Fruit fly (Drosophila melanogaster): ENCODE measurements around the gene Mob2.

Mob2 gene

dm6 chr3L:11551949-11552348 is 10.1 kb downstream of the Mob2 start (continued):
- TF ChIP-seq CG11456 (GFP tag; IDR thresholded peaks at IDR 0.05) (no peak), gcm (GFP tag; optimal IDR thresholded peaks at IDR 0.05) (peak; percentile 45), Doc2 (GFP tag; IDR thresholded peaks at IDR 0.05) (no peak), prd (optimal IDR thresholded peaks at IDR 0.05) (no peak), prd (GFP tag; IDR thresholded peaks at IDR 0.05) (peak; percentile 67), phol (tag; optimal IDR thresholded peaks at IDR 0.05) (peak; percentile 53), CG4360 (GFP tag; IDR thresholded peaks at IDR 0.05) (no peak), ham (GFP tag; IDR thresholded peaks at IDR 0.05) (no peak), Sry-β (GFP tag; optimal IDR thresholded peaks at IDR 0.05) (no peak), CG7987 (GFP tag; optimal IDR thresholded peaks at IDR 0.05) (no peak), CG17328 (GFP tag; IDR thresholded peaks at IDR 0.05) (0 out of 2 replicates have a peak, but pooled peaks have one; percentile 18), run (tag; optimal IDR thresholded peaks at IDR 0.05) (no peak), ash1 (GFP tag; optimal IDR thresholded peaks at IDR 0.05) (no peak), bsh (GFP tag; optimal IDR thresholded peaks at IDR 0.05) (peak in 1 of 2 experiments; percentile 73), dati (GFP tag; IDR thresholded peaks at IDR 0.05) (no peak), croc (GFP tag; conservative IDR thresholded peaks at IDR 0.05) (no peak), CG10267 (tag; optimal IDR thresholded peaks at IDR 0.05) (peak; percentile 36), repo (GFP tag; optimal IDR thresholded peaks at IDR 0.05) (no peak), CG9817 (tag; optimal IDR thresholded peaks at IDR 0.05) (no peak), Atf6 (GFP tag; IDR thresholded peaks at IDR 0.05) (no peak), CG3163 (GFP tag; optimal IDR thresholded peaks at IDR 0.05) (no peak), CG11696 (GFP tag; IDR thresholded peaks at IDR 0.05) (no peak), pzg (GFP tag; optimal IDR thresholded peaks at IDR 0.05) (no peak), Aef1 (GFP tag; IDR thresholded peaks at IDR 0.05) (no peak), Mrtf (GFP tag; IDR thresholded peaks at IDR 0.05) (no peak), CG4854 (GFP tag; optimal IDR thresholded peaks at IDR 0.05) (no peak), chm (GFP tag; IDR thresholded peaks at IDR 0.05) (no peak), CG34224 (GFP tag; IDR thresholded peaks at IDR 0.05; ENCODE audit: partially characterized antibody) (no peak), Pdp1 (GFP tag; optimal IDR thresholded peaks at IDR 0.05) (peak; percentile 3 to 26), CG6765 (GFP tag; optimal IDR thresholded peaks at IDR 0.05) (no peak), tup (GFP tag; optimal IDR thresholded peaks at IDR 0.05) (no peak), CG12744 (GFP tag; optimal IDR thresholded peaks at IDR 0.05) (no peak), hbn (GFP tag; IDR thresholded peaks at IDR 0.05; ENCODE audit: partially characterized antibody) (no peak), Dll (GFP tag; IDR thresholded peaks at IDR 0.05; ENCODE audit: partially characterized antibody) (no peak), CG6683 (GFP tag; optimal IDR thresholded peaks at IDR 0.05) (no peak), CG7928 (GFP tag; optimal IDR thresholded peaks at IDR 0.05) (no peak), fd64A (GFP tag; optimal IDR thresholded peaks at IDR 0.05) (no peak), CG34376 (GFP tag; optimal IDR thresholded peaks at IDR 0.05) (no peak), dysf (GFP tag; IDR thresholded peaks at IDR 0.05) (no peak; the same call in 2 of the 3 replicates), fd96Cb (tag; optimal IDR thresholded peaks at IDR 0.05) (peak; percentile 41), CG5953 (GFP tag; IDR thresholded peaks at IDR 0.05) (no peak), gt (GFP tag; IDR thresholded peaks at IDR 0.05) (no peak), HLH54F (GFP tag; optimal IDR thresholded peaks at IDR 0.05) (no peak), CG17829 (tag; optimal IDR thresholded peaks at IDR 0.05) (peak; percentile 55), tna (GFP tag; IDR thresholded peaks at IDR 0.05; ENCODE audit: partially characterized antibody) (no peak), CG15601 (tag; optimal IDR thresholded peaks at IDR 0.05) (peak; percentile 40), Neu2 (GFP tag; optimal IDR thresholded peaks at IDR 0.05; ENCODE audit: borderline replicate concordance) (no peak), CG7271 (tag; optimal IDR thresholded peaks at IDR 0.05) (no peak), eyg (GFP tag; optimal IDR thresholded peaks at IDR 0.05) (no peak), CG18262 (tag; optimal IDR thresholded peaks at IDR 0.05) (peak; percentile 72), CG1024 (GFP tag; IDR thresholded peaks at IDR 0.05) (no peak)

All from whole organism, embryonic.